Worm (Caenorhabditis elegans) whole organism, late embryonic: ENCODE data around the gene F54C8.1.

ENCODE experiments used
- F13H6.1 ChIP-seq: sonication (generic microtip); optimal IDR thresholded peaks from 2 replicates; lab custom pipeline; 2016; ENCODE audit warnings: missing genetic modification characterization, missing compliant biosample characterization
- K09A11.1 ChIP-seq: sonication (generic microtip); optimal IDR thresholded peaks from 2 replicates; lab custom pipeline; 2017; ENCODE audit warnings: antibody characterized with exemption, mild to moderate bottlenecking, missing genetic modification characterization, missing compliant biosample characterization; ENCODE audit not compliant: insufficient read depth
- ahr-1 ChIP-seq: sonication (generic microtip); optimal IDR thresholded peaks from 2 replicates; lab custom pipeline; 2016; ENCODE audit warnings: missing genetic modification characterization, missing compliant biosample characterization
- ama-1 ChIP-seq: fragments of 150-350 bp; optimal IDR thresholded peaks from 2 replicates; lab custom pipeline; 2014
- ceh-14 ChIP-seq: sonication (generic microtip); optimal IDR thresholded peaks from 2 replicates; lab custom pipeline; 2016; ENCODE audit warnings: missing genotype, missing genetic modification characterization, missing compliant biosample characterization
- ceh-18 ChIP-seq: sonication (generic microtip); optimal IDR thresholded peaks from 2 replicates; lab custom pipeline; 2016; ENCODE audit warnings: missing genetic modification characterization, missing compliant biosample characterization
- ceh-19 ChIP-seq: fragments of 200-800 bp; sonication (Bioruptor generic); optimal IDR thresholded peaks from 2 replicates; lab custom pipeline; 2018; ENCODE audit warnings: mild to moderate bottlenecking, missing genetic modification characterization, missing compliant biosample characterization
- ceh-30 ChIP-seq: fragments of 150-350 bp; optimal IDR thresholded peaks from 2 replicates; lab custom pipeline; 2014; ENCODE audit warnings: missing biosample characterization, missing genetic modification characterization
- ceh-31 ChIP-seq: sonication (generic microtip); optimal IDR thresholded peaks from 2 replicates; lab custom pipeline; 2016; ENCODE audit warnings: missing genetic modification characterization, missing compliant biosample characterization
- ceh-34 ChIP-seq: sonication (generic microtip); optimal IDR thresholded peaks from 2 replicates; lab custom pipeline; 2016; ENCODE audit warnings: mild to moderate bottlenecking, missing genetic modification characterization, missing compliant biosample characterization
- ceh-45 ChIP-seq: fragments of 200-800 bp; sonication (Bioruptor generic); IDR thresholded peaks from 2 replicates; pipeline ENCODE4 v1.3.6; 2022; ENCODE audit warnings: missing genetic modification reagents, missing genetic modification characterization, missing compliant biosample characterization
- ceh-6 ChIP-seq: fragments of 200-800 bp; sonication (Bioruptor generic); optimal IDR thresholded peaks from 2 replicates; lab custom pipeline; 2018; ENCODE audit warnings: mild to moderate bottlenecking, missing genetic modification characterization, missing compliant biosample characterization
- ceh-9 ChIP-seq: sonication (generic microtip); optimal IDR thresholded peaks from 2 replicates; lab custom pipeline; 2016; ENCODE audit warnings: mild to moderate bottlenecking, missing genetic modification characterization, inconsistent platforms, missing compliant biosample characterization
- che-1 ChIP-seq: sonication (generic microtip); optimal IDR thresholded peaks from 2 replicates; lab custom pipeline; 2016; ENCODE audit warnings: mild to moderate bottlenecking, missing genetic modification characterization, missing compliant biosample characterization
- dve-1 ChIP-seq: sonication (generic microtip); optimal IDR thresholded peaks from 2 replicates; lab custom pipeline; 2017; ENCODE audit warnings: antibody characterized with exemption, mild to moderate bottlenecking, missing genetic modification characterization, missing compliant biosample characterization
- elt-2 ChIP-seq: sonication (generic microtip); optimal IDR thresholded peaks from 2 replicates; lab custom pipeline; 2016; ENCODE audit warnings: missing genetic modification reagents, missing genetic modification characterization, missing compliant biosample characterization
- elt-4 ChIP-seq: sonication (generic microtip); optimal IDR thresholded peaks from 2 replicates; lab custom pipeline; 2016; ENCODE audit warnings: missing genetic modification characterization, missing compliant biosample characterization
- fax-1 ChIP-seq: sonication (generic microtip); optimal IDR thresholded peaks from 2 replicates; lab custom pipeline; 2016; ENCODE audit warnings: missing genotype, missing genetic modification characterization, missing compliant biosample characterization
- fkh-10 ChIP-seq: fragments of 150-350 bp; optimal IDR thresholded peaks from 2 replicates; lab custom pipeline; 2014; ENCODE audit warnings: missing biosample characterization, missing genetic modification reagents, missing genetic modification characterization
- fkh-6 ChIP-seq: sonication (generic microtip); optimal IDR thresholded peaks from 2 replicates; lab custom pipeline; 2016; ENCODE audit warnings: missing genetic modification characterization, missing compliant biosample characterization
- hlh-15 ChIP-seq: sonication (generic microtip); optimal IDR thresholded peaks from 2 replicates; lab custom pipeline; 2016; ENCODE audit warnings: missing genetic modification characterization, missing compliant biosample characterization
- hlh-30 ChIP-seq: sonication (generic microtip); optimal IDR thresholded peaks from 2 replicates; lab custom pipeline; 2017; ENCODE audit warnings: antibody characterized with exemption, missing genetic modification characterization, missing compliant biosample characterization; ENCODE audit not compliant: insufficient read depth
- hlh-8 ChIP-seq: sonication (generic microtip); optimal IDR thresholded peaks from 2 replicates; lab custom pipeline; 2016; ENCODE audit warnings: missing genotype, missing genetic modification characterization, missing compliant biosample characterization
- lin-11 ChIP-seq: fragments of 200-800 bp; sonication (Bioruptor generic); optimal IDR thresholded peaks from 2 replicates; lab custom pipeline; 2018; ENCODE audit warnings: mild to moderate bottlenecking, missing genetic modification characterization, missing compliant biosample characterization
- mec-3 ChIP-seq: sonication (generic microtip); optimal IDR thresholded peaks from 2 replicates; lab custom pipeline; 2016; ENCODE audit warnings: borderline replicate concordance, missing genetic modification characterization, missing compliant biosample characterization
- nfya-1 ChIP-seq: sonication (generic microtip); optimal IDR thresholded peaks from 2 replicates; lab custom pipeline; 2017; ENCODE audit warnings: missing genetic modification characterization, mild to moderate bottlenecking, missing compliant biosample characterization, antibody characterized with exemption, moderate library complexity
- nhr-232 ChIP-seq: sonication (generic microtip); optimal IDR thresholded peaks from 2 replicates; lab custom pipeline; 2016; ENCODE audit warnings: missing genetic modification characterization, missing compliant biosample characterization
- npax-4 ChIP-seq: sonication (generic microtip); optimal IDR thresholded peaks from 2 replicates; lab custom pipeline; 2016; ENCODE audit warnings: missing genetic modification characterization, missing compliant biosample characterization
- pat-9 ChIP-seq: fragments of 200-800 bp; sonication (Bioruptor generic); optimal IDR thresholded peaks from 2 replicates; lab custom pipeline; 2018; ENCODE audit warnings: mild to moderate bottlenecking, missing genetic modification characterization, moderate library complexity, missing compliant biosample characterization
- pha-2 ChIP-seq: sonication (generic microtip); optimal IDR thresholded peaks from 2 replicates; lab custom pipeline; 2017; ENCODE audit warnings: mild to moderate bottlenecking, missing genetic modification characterization, missing compliant biosample characterization
- pha-4 ChIP-seq: fragments of 150-350 bp; optimal IDR thresholded peaks from 2 replicates; lab custom pipeline; 2018; ENCODE audit warnings: missing biosample characterization, missing genetic modification reagents, missing genetic modification characterization
- pqm-1 ChIP-seq: sonication (generic microtip); optimal IDR thresholded peaks from 2 replicates; lab custom pipeline; 2016; ENCODE audit warnings: missing genetic modification characterization, missing compliant biosample characterization
- pros-1 ChIP-seq: fragments of 150-350 bp; optimal IDR thresholded peaks from 2 replicates; lab custom pipeline; 2014; ENCODE audit warnings: missing biosample characterization, missing genetic modification reagents, missing genetic modification characterization
- ref-2 ChIP-seq: sonication (generic microtip); optimal IDR thresholded peaks from 2 replicates; lab custom pipeline; 2016; ENCODE audit warnings: missing genetic modification characterization, missing compliant biosample characterization
- sox-2 ChIP-seq: fragments of 200-800 bp; sonication (Bioruptor generic); IDR thresholded peaks from 2 replicates; pipeline ENCODE4 v1.3.6; 2022; ENCODE audit warnings: missing genetic modification reagents, missing genetic modification characterization, missing compliant biosample characterization
- syd-9 ChIP-seq: sonication (generic microtip); optimal IDR thresholded peaks from 2 replicates; lab custom pipeline; 2016; ENCODE audit warnings: mild to moderate bottlenecking, missing genetic modification characterization, moderate library complexity, missing compliant biosample characterization
- tbx-2 ChIP-seq: sonication (generic microtip); optimal IDR thresholded peaks from 2 replicates; lab custom pipeline; 2016; ENCODE audit warnings: missing genetic modification characterization, missing compliant biosample characterization
- tbx-7 ChIP-seq: sonication (generic microtip); optimal IDR thresholded peaks from 2 replicates; lab custom pipeline; 2016; ENCODE audit warnings: missing genotype, missing genetic modification characterization, missing compliant biosample characterization
- ttx-3 ChIP-seq: sonication (generic microtip); optimal IDR thresholded peaks from 2 replicates; lab custom pipeline; 2016; ENCODE audit warnings: missing genetic modification reagents, missing genetic modification characterization, missing compliant biosample characterization
- unc-3 ChIP-seq, 2 experiments: fragments of 200-800 bp in 1 of 2; sonication (Bioruptor generic) in 1 of 2; sonication (generic microtip) in 1 of 2; conservative IDR thresholded peaks in 1 of 2; optimal IDR thresholded peaks in 1 of 2; 2 replicates each; pipeline versions ENCODE4 v1.3.6 to Lab custom; 2016 to 2022; ENCODE audit warnings: missing compliant biosample characterization in 2 of 2, missing genetic modification characterization in 2 of 2, missing genetic modification reagents in 1 of 2
- unc-42 ChIP-seq: sonication (generic microtip); optimal IDR thresholded peaks from 2 replicates; lab custom pipeline; 2016; ENCODE audit warnings: missing genotype, missing genetic modification characterization, missing compliant biosample characterization
- unc-55 ChIP-seq: sonication (generic microtip); optimal IDR thresholded peaks from 2 replicates; lab custom pipeline; 2017; ENCODE audit warnings: missing biosample characterization, missing genetic modification reagents, missing genetic modification characterization
- unc-86 ChIP-seq: sonication (generic microtip); optimal IDR thresholded peaks from 2 replicates; lab custom pipeline; 2016; ENCODE audit warnings: missing genetic modification characterization, missing compliant biosample characterization
- ztf-16 ChIP-seq: sonication (generic microtip); optimal IDR thresholded peaks from 2 replicates; lab custom pipeline; 2017; ENCODE audit warnings: missing genetic modification characterization, missing compliant biosample characterization

Gene F54C8.1

DNA sequence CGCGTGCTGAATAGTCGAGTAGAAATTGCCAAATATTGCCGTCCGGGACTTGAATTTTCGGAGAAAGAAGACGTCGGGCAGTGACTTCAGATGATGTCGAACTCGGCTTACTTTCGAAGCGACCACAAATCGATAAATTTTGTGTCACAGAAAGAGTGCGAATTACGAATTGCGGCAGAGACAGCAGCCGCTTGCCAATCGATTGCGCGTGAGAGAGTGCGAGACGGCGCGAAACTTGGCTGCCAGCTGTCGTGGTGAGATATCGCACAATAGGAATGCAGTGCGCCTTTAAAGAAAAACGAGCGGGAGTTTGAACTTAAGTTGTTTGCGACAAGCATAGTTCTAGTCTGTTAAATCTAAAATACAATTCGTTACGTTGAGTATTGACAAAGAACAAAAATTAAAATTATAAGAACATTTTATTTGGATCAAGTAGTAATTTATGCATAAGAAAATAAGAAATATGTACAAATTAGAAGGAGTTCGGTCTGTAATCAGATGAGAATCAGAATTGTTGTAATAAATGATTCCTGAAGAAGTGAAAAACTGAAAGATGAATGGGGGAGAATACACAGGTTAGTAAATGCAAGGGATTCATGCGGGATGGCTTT is 4.0 kb downstream of the F54C8.1 start, which contains the start of gene pir-2 (continued):
- peak; percentile 21 for TF ChIP-seq pros-1 (tag; lab: Kevin White, UChicago)
- TF ChIP-seq ttx-3 (tag; lab: Kevin White, UChicago) = no peak
- TF ChIP-seq pha-4 = no peak
- TF ChIP-seq unc-3 (GFP tag; conservative IDR thresholded peaks at IDR 0.05; lab: Robert Waterston, UW) = peak; percentile 38; the same call in 1 of the 2 replicates
- no peak for TF ChIP-seq unc-3 (tag; optimal IDR thresholded peaks at IDR 0.05; lab: Kevin White, UChicago)
- TF ChIP-seq tbx-2 (tag; lab: Kevin White, UChicago) = peak; percentile 82
- no peak for TF ChIP-seq npax-4 (tag; lab: Kevin White, UChicago)
- TF ChIP-seq hlh-8 = peak; percentile 60
- peak; percentile 75 for TF ChIP-seq ceh-34 (tag; lab: Kevin White, UChicago)
- TF ChIP-seq elt-2 (tag; lab: Kevin White, UChicago) = no peak
- TF ChIP-seq che-1 (tag; lab: Kevin White, UChicago) = no peak
- no peak for TF ChIP-seq syd-9 (tag; lab: Kevin White, UChicago)
- peak; percentile 64 for TF ChIP-seq unc-42 (tag; lab: Kevin White, UChicago)
- no peak for TF ChIP-seq ceh-6 (GFP tag; lab: Kevin White, UChicago)
- TF ChIP-seq unc-86 (tag; lab: Kevin White, UChicago) = no peak
- no peak for TF ChIP-seq fkh-6
- no peak for TF ChIP-seq ceh-9 (tag; lab: Kevin White, UChicago)
- no peak for TF ChIP-seq mec-3 (tag; lab: Kevin White, UChicago)
- no peak for TF ChIP-seq ama-1 (lab: Kevin White, UChicago)

DNA sequence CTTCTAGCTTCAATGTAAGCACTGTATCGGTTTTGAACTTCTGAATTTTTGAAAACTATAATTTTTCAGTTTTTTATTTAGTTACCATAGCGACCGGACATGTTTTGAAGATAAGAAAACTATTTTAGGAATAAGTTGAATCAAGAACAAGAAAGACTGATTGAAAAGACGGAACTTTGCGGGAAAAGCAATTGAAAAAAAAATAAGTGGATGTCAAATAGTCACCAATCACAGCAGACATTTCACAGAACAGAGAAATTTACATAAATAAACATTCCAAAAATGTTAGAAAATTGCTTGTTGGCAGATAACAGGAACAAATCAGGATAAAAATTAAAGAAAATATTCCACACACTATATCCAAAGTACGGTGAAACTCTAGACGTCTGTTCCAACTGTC is 10.3 kb downstream of the F54C8.1 start, which contains the start of gene F54C8.6:
Gene F54C8.6 (minus strand): TSS at position 101 of the 400 bp plus-strand sequence.
- no peak for TF ChIP-seq ahr-1 (tag; lab: Kevin White, UChicago)
- no peak for TF ChIP-seq elt-4 (tag; lab: Kevin White, UChicago)
- no peak for TF ChIP-seq tbx-7 (tag; lab: Kevin White, UChicago)
- TF ChIP-seq nhr-232 = no peak
- no peak for TF ChIP-seq unc-55 (GFP tag; lab: Kevin White, UChicago)
- no peak for TF ChIP-seq mec-3 (tag; lab: Kevin White, UChicago)
- no peak for TF ChIP-seq ceh-45 (GFP tag; lab: Robert Waterston, UW)
- no peak for TF ChIP-seq fkh-6
- no peak for TF ChIP-seq hlh-8
- TF ChIP-seq ztf-16 = no peak
- TF ChIP-seq dve-1 (tag; lab: Kevin White, UChicago) = no peak
- no peak for TF ChIP-seq K09A11.1 (tag; lab: Kevin White, UChicago)
- TF ChIP-seq pat-9 (tag; lab: Kevin White, UChicago) = no peak
- TF ChIP-seq ceh-30 = no peak
- TF ChIP-seq lin-11 (tag; lab: Kevin White, UChicago) = no peak
- no peak for TF ChIP-seq unc-86 (tag; lab: Kevin White, UChicago)
- TF ChIP-seq ceh-31 (tag; lab: Kevin White, UChicago) = no peak
- no peak for TF ChIP-seq F13H6.1 (tag; lab: Kevin White, UChicago)

DNA sequence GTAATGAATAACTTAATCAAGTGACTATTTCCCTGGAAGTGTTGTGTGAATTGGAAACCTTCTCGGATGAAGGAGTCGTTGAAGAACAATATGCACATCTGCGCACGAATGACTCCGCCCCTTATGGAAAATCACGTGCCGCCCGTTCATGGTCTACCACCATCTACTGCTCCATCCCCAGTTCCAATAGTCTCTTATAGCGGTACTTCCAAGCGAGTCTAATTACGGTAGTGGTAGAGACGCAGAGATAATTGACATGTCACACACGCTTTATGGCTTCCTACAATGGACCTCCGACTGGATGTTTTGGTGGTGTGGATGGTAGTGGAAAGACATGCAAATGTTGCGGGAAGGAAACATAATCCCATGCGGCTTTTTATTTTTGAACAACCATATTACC is 11.4 kb downstream of the F54C8.1 start:
- TF ChIP-seq tbx-7 (tag; lab: Kevin White, UChicago) (no peak), ceh-18 (tag; lab: Kevin White, UChicago) (no peak), fkh-10 (GFP tag; lab: Kevin White, UChicago) (no peak), lin-11 (tag; lab: Kevin White, UChicago) (no peak), ceh-34 (tag; lab: Kevin White, UChicago) (peak; percentile 58), ceh-9 (tag; lab: Kevin White, UChicago) (no peak), ceh-14 (peak; percentile 19), hlh-15 (tag; lab: Kevin White, UChicago) (no peak), unc-42 (tag; lab: Kevin White, UChicago) (peak; percentile 55), elt-4 (tag; lab: Kevin White, UChicago) (no peak), sox-2 (GFP tag; lab: Robert Waterston, UW) (peak; percentile 10; the same call in 1 of the 2 replicates), ceh-31 (tag; lab: Kevin White, UChicago) (peak; percentile 92), hlh-30 (tag; lab: Kevin White, UChicago) (peak; percentile 93), nfya-1 (tag; lab: Kevin White, UChicago) (peak; percentile 41), unc-55 (GFP tag; lab: Kevin White, UChicago) (peak; percentile 40), ceh-19 (GFP tag; lab: Kevin White, UChicago) (no peak), fax-1 (no peak), pha-2 (tag; lab: Kevin White, UChicago) (no peak), pqm-1 (tag; lab: Kevin White, UChicago) (no peak), tbx-2 (tag; lab: Kevin White, UChicago) (peak; percentile 15), ref-2 (peak; percentile 51), syd-9 (tag; lab: Kevin White, UChicago) (no peak)
